Worm (Caenorhabditis elegans) whole organism, L3 larva: ENCODE measurements around the gene mdf-1.

Experiments used
- aly-2 ChIP-seq: fragments of 150-350 bp; optimal IDR thresholded peaks from 2 replicates; lab custom pipeline; 2014; ENCODE audit warnings: missing biosample characterization, missing genetic modification characterization
- ceh-9 ChIP-seq: sonication (generic microtip); optimal IDR thresholded peaks from 2 replicates; lab custom pipeline; 2018; ENCODE audit warnings: missing biosample characterization, missing genetic modification characterization
- elt-1 ChIP-seq: fragments of 150-350 bp; optimal IDR thresholded peaks from 2 replicates; lab custom pipeline; 2014; ENCODE audit warnings: missing biosample characterization, missing genetic modification characterization
- hmg-11 ChIP-seq: sonication (generic microtip); optimal IDR thresholded peaks from 2 replicates; lab custom pipeline; 2016; ENCODE audit warnings: missing genetic modification characterization, missing compliant biosample characterization
- jun-1 ChIP-seq: fragments of 150-350 bp; optimal IDR thresholded peaks from 2 replicates; lab custom pipeline; 2014; ENCODE audit warnings: missing biosample characterization, missing genetic modification reagents, missing genetic modification characterization
- lin-39 ChIP-seq: fragments of 150-350 bp; optimal IDR thresholded peaks from 2 replicates; lab custom pipeline; 2018; ENCODE audit warnings: missing biosample characterization, missing genetic modification reagents, missing genetic modification characterization
- nhr-12 ChIP-seq: fragments of 150-350 bp; optimal IDR thresholded peaks from 2 replicates; lab custom pipeline; 2014; ENCODE audit warnings: missing biosample characterization, missing genetic modification characterization
- nhr-77 ChIP-seq: fragments of 150-350 bp; optimal IDR thresholded peaks from 2 replicates; lab custom pipeline; 2014; ENCODE audit warnings: missing biosample characterization, missing genetic modification characterization
- tbx-2 ChIP-seq: sonication (generic microtip); optimal IDR thresholded peaks from 2 replicates; lab custom pipeline; 2016; ENCODE audit warnings: mild to moderate bottlenecking, missing genetic modification characterization, missing compliant biosample characterization
- ztf-11 ChIP-seq: fragments of 150-350 bp; optimal IDR thresholded peaks from 2 replicates; lab custom pipeline; 2014; ENCODE audit warnings: missing biosample characterization, missing genetic modification characterization

- TF ChIP-seq hmg-11 (tag; lab: Kevin White, UChicago) = no peak
- TF ChIP-seq lin-39 (tag; lab: Kevin White, UChicago) = no peak
- TF ChIP-seq ztf-11 (tag; lab: Kevin White, UChicago) = no peak
- TF ChIP-seq jun-1 = no peak
- no peak for TF ChIP-seq nhr-12 (tag; lab: Kevin White, UChicago)
- no peak for TF ChIP-seq aly-2 (tag; lab: Kevin White, UChicago)
- TF ChIP-seq nhr-77 (tag; lab: Kevin White, UChicago) = no peak
- no peak for TF ChIP-seq tbx-2 (tag; lab: Kevin White, UChicago)
- TF ChIP-seq elt-1 = no peak
- no peak for TF ChIP-seq ceh-9 (tag; lab: Kevin White, UChicago)
Observed at ce11 chrV:9588574-9588973, 44.5 kb upstream of the mdf-1 start.
